Worm (Caenorhabditis elegans) whole organism, late embryonic: Measurements from ENCODE around the gene srd-69.

ENCODE experiments used
- C08G9.2 ChIP-seq: sonication (generic microtip); optimal IDR thresholded peaks from 2 replicates; lab custom pipeline; 2016; ENCODE audit warnings: mild to moderate bottlenecking, missing genetic modification characterization, moderate library complexity, missing compliant biosample characterization
- T23F11.4 ChIP-seq: fragments of 200-800 bp; sonication (Bioruptor generic); optimal IDR thresholded peaks from 2 replicates; lab custom pipeline; 2018; ENCODE audit warnings: mild to moderate bottlenecking, missing genetic modification characterization, missing compliant biosample characterization
- ceh-30 ChIP-seq: fragments of 150-350 bp; optimal IDR thresholded peaks from 2 replicates; lab custom pipeline; 2014; ENCODE audit warnings: missing biosample characterization, missing genetic modification characterization
- dve-1 ChIP-seq: sonication (generic microtip); optimal IDR thresholded peaks from 2 replicates; lab custom pipeline; 2017; ENCODE audit warnings: antibody characterized with exemption, mild to moderate bottlenecking, missing genetic modification characterization, missing compliant biosample characterization
- fkh-10 ChIP-seq: fragments of 150-350 bp; optimal IDR thresholded peaks from 2 replicates; lab custom pipeline; 2014; ENCODE audit warnings: missing biosample characterization, missing genetic modification reagents, missing genetic modification characterization
- hlh-30 ChIP-seq: sonication (generic microtip); optimal IDR thresholded peaks from 2 replicates; lab custom pipeline; 2017; ENCODE audit warnings: antibody characterized with exemption, missing genetic modification characterization, missing compliant biosample characterization; ENCODE audit not compliant: insufficient read depth
- lin-11 ChIP-seq: fragments of 200-800 bp; sonication (Bioruptor generic); optimal IDR thresholded peaks from 2 replicates; lab custom pipeline; 2018; ENCODE audit warnings: mild to moderate bottlenecking, missing genetic modification characterization, missing compliant biosample characterization
- tbx-2 ChIP-seq: sonication (generic microtip); optimal IDR thresholded peaks from 2 replicates; lab custom pipeline; 2016; ENCODE audit warnings: missing genetic modification characterization, missing compliant biosample characterization
- unc-86 ChIP-seq: sonication (generic microtip); optimal IDR thresholded peaks from 2 replicates; lab custom pipeline; 2016; ENCODE audit warnings: missing genetic modification characterization, missing compliant biosample characterization

ce11 chrIII:2391704-2392103 lies 29.0 kb downstream of the srd-69 start:
- TF ChIP-seq dve-1 (tag; lab: Kevin White, UChicago) (no peak), fkh-10 (no peak), T23F11.4 (no peak), tbx-2 (tag; lab: Kevin White, UChicago) (no peak), ceh-30 (tag; lab: Kevin White, UChicago) (no peak), C08G9.2 (no peak), unc-86 (no peak), lin-11 (tag; lab: Kevin White, UChicago) (no peak), hlh-30 (tag; lab: Kevin White, UChicago) (no peak)
